Worm (Caenorhabditis elegans): ENCODE measurements around the gene C29F5.8.

Gene C29F5.8

ce11 chrII:6349968-6350367, 43.7 kb downstream of the C29F5.8 start:
- TF ChIP-seq ztf-11 (tag; optimal IDR thresholded peaks at IDR 0.05) (no peak), unc-55 (GFP tag; optimal IDR thresholded peaks at IDR 0.05) (no peak), lin-11 (tag; optimal IDR thresholded peaks at IDR 0.05) (no peak), blmp-1 (tag; optimal IDR thresholded peaks at IDR 0.05; ENCODE audit: insufficient read depth) (no peak), ztf-4 (tag; optimal IDR thresholded peaks at IDR 0.05) (no peak), Y55F3AM.14 (GFP tag; optimal IDR thresholded peaks at IDR 0.05) (no peak), unc-39 (tag; optimal IDR thresholded peaks at IDR 0.05) (no peak), nhr-21 (tag; optimal IDR thresholded peaks at IDR 0.05) (no peak), ztf-1 (GFP tag; conservative IDR thresholded peaks at IDR 0.05) (no peak), mdl-1 (tag; optimal IDR thresholded peaks at IDR 0.05) (no peak), egl-27 (tag; optimal IDR thresholded peaks at IDR 0.05) (no peak)

- TF ChIP-seq nhr-25 (tag; optimal IDR thresholded peaks at IDR 0.05) (peak; percentile 28), sma-3 (GFP tag; optimal IDR thresholded peaks at IDR 0.05) (no peak)
Observed at ce11 chrII:6351887-6352286, 45.7 kb downstream of the C29F5.8 start, which contains the start of gene C32D5.10. Gene C32D5.10 (minus strand): TSS chrII:6351987.

- TF ChIP-seq ZK546.5 (tag; optimal IDR thresholded peaks at IDR 0.05) (no peak), ceh-82 (tag; optimal IDR thresholded peaks at IDR 0.05) (no peak), sma-9 (GFP tag; optimal IDR thresholded peaks at IDR 0.05) (peak; percentile 72), sma-9 (tag; optimal IDR thresholded peaks at IDR 0.05) (no peak), F13H6.1 (tag; optimal IDR thresholded peaks at IDR 0.05) (peak; percentile 62), mab-5 (tag; optimal IDR thresholded peaks at IDR 0.05) (peak; percentile 21), nhr-6 (tag; optimal IDR thresholded peaks at IDR 0.05) (peak; percentile 32), lsy-2 (tag; optimal IDR thresholded peaks at IDR 0.05) (peak; percentile 47 to 89), nhr-129 (tag; optimal IDR thresholded peaks at IDR 0.05) (peak; percentile 81), lin-13 (GFP tag; optimal IDR thresholded peaks at IDR 0.05) (peak; percentile 72), sma-3 (GFP tag; optimal IDR thresholded peaks at IDR 0.05) (peak; percentile 64), egl-27 (tag; optimal IDR thresholded peaks at IDR 0.05) (peak; percentile 15), crh-2 (tag; optimal IDR thresholded peaks at IDR 0.05) (peak; percentile 76), gmeb-1 (tag; optimal IDR thresholded peaks at IDR 0.05) (peak; percentile 78), nhr-21 (tag; optimal IDR thresholded peaks at IDR 0.05) (peak; percentile 36), nhr-10 (tag; optimal IDR thresholded peaks at IDR 0.05) (no peak), nhr-25 (tag; optimal IDR thresholded peaks at IDR 0.05) (peak; percentile 74), snpc-4 (tag; optimal IDR thresholded peaks at IDR 0.05) (peak; percentile 56), ztf-11 (tag; optimal IDR thresholded peaks at IDR 0.05) (no peak), unc-55 (GFP tag; optimal IDR thresholded peaks at IDR 0.05) (peak; percentile 81), nhr-77 (tag; optimal IDR thresholded peaks at IDR 0.05) (no peak), Y55F3AM.14 (GFP tag; optimal IDR thresholded peaks at IDR 0.05) (no peak), aly-2 (tag; optimal IDR thresholded peaks at IDR 0.05) (no peak), mdl-1 (tag; optimal IDR thresholded peaks at IDR 0.05) (no peak), fos-1 (tag; optimal IDR thresholded peaks at IDR 0.05) (peak; percentile 77), lin-11 (tag; optimal IDR thresholded peaks at IDR 0.05) (peak; percentile 80), nhr-12 (tag; optimal IDR thresholded peaks at IDR 0.05) (no peak), sem-4 (tag; optimal IDR thresholded peaks at IDR 0.05) (peak; percentile 73), peb-1 (tag; optimal IDR thresholded peaks at IDR 0.05) (no peak), C34F6.9 (tag; optimal IDR thresholded peaks at IDR 0.05) (peak; percentile 90), blmp-1 (tag; optimal IDR thresholded peaks at IDR 0.05; ENCODE audit: insufficient read depth) (no peak), nhr-11 (tag; optimal IDR thresholded peaks at IDR 0.05) (no peak), ztf-4 (tag; optimal IDR thresholded peaks at IDR 0.05) (peak; percentile 13), ceh-16 (tag; optimal IDR thresholded peaks at IDR 0.05) (no peak)
Observed at ce11 chrII:6355396-6356346, 49.4 kb downstream of the C29F5.8 start, which contains the start of gene C32D5.11. Gene C32D5.11 (minus strand): TSS chrII:6355446.

All from whole organism, L2 larva.